Worm (Caenorhabditis elegans) whole organism, young adult: ENCODE results near the gene H20J04.7.
A peak's percentile ranks its signal among the peaks of the same experiment; 100 is the strongest.

Experiments used
- B0035.1 ChIP-seq: sonication (generic microtip); optimal IDR thresholded peaks from 2 replicates; lab custom pipeline; 2016; ENCODE audit warnings: missing genetic modification characterization, mild to moderate bottlenecking, missing compliant biosample characterization, missing genotype, missing genetic modification reagents
- B0261.1 ChIP-seq: sonication (generic microtip); optimal IDR thresholded peaks from 2 replicates; lab custom pipeline; 2016; ENCODE audit warnings: mild to moderate bottlenecking, missing genetic modification characterization, moderate library complexity, missing compliant biosample characterization
- B0336.3 ChIP-seq: fragments of 200-800 bp; sonication (Bioruptor generic); IDR thresholded peaks from 2 replicates; pipeline ENCODE4 v1.3.6; 2022; ENCODE audit warnings: missing genetic modification characterization, missing compliant biosample characterization
- C06A6.2 ChIP-seq: fragments of 200-800 bp; sonication (Bioruptor generic); conservative IDR thresholded peaks from 2 replicates; pipeline ENCODE4 v1.3.6; 2022; ENCODE audit warnings: missing genetic modification characterization, missing compliant biosample characterization
- D2030.7 ChIP-seq: fragments of 200-800 bp; sonication (Bioruptor generic); IDR thresholded peaks from 2 replicates; pipeline ENCODE4 v1.3.6; 2022; ENCODE audit warnings: missing genetic modification reagents, missing genetic modification characterization, missing compliant biosample characterization
- F49E8.2 ChIP-seq: sonication (generic microtip); optimal IDR thresholded peaks from 3 replicates; lab custom pipeline; 2017; ENCODE audit warnings: missing genetic modification characterization, mild to moderate bottlenecking, missing compliant biosample characterization, antibody characterized with exemption, moderate library complexity; ENCODE audit not compliant: insufficient read depth
- K11D2.4 ChIP-seq: fragments of 200-800 bp; sonication (Bioruptor generic); IDR thresholded peaks from 2 replicates; pipeline ENCODE4 v1.3.6; 2022; ENCODE audit warnings: missing genetic modification reagents, missing genetic modification characterization, missing compliant biosample characterization
- T07F8.4 ChIP-seq: sonication (generic microtip); optimal IDR thresholded peaks from 2 replicates; lab custom pipeline; 2016; ENCODE audit warnings: mild to moderate bottlenecking, missing genetic modification characterization, moderate library complexity, missing compliant biosample characterization
- Y53G8AR.9 ChIP-seq: fragments of 200-800 bp; sonication (Bioruptor generic); conservative IDR thresholded peaks from 2 replicates; pipeline ENCODE4 v1.3.6; 2022; ENCODE audit warnings: missing genetic modification reagents, missing genetic modification characterization, missing compliant biosample characterization
- Y95B8A.8 ChIP-seq: fragments of 200-800 bp; sonication (Bioruptor generic); IDR thresholded peaks from 2 replicates; pipeline ENCODE4 v1.3.6; 2022; ENCODE audit warnings: missing genetic modification reagents, missing genetic modification characterization, missing compliant biosample characterization
- aptf-3 ChIP-seq: fragments of 200-800 bp; sonication (Bioruptor generic); IDR thresholded peaks from 2 replicates; pipeline ENCODE4 v1.3.6; 2022; ENCODE audit warnings: missing genetic modification characterization, missing compliant biosample characterization
- attf-6 ChIP-seq: fragments of 200-800 bp; sonication (Bioruptor generic); IDR thresholded peaks from 2 replicates; pipeline ENCODE4 v1.3.6; 2022; ENCODE audit warnings: missing genetic modification reagents, missing genetic modification characterization, missing compliant biosample characterization
- ccch-3 ChIP-seq: fragments of 200-800 bp; sonication (Bioruptor generic); optimal IDR thresholded peaks from 2 replicates; lab custom pipeline; 2018; ENCODE audit warnings: mild to moderate bottlenecking, missing genetic modification characterization, missing compliant biosample characterization
- ceh-79 ChIP-seq: sonication (generic microtip); optimal IDR thresholded peaks from 2 replicates; lab custom pipeline; 2017; ENCODE audit warnings: mild to moderate bottlenecking, missing genetic modification characterization, missing compliant biosample characterization
- die-1 ChIP-seq: sonication (generic microtip); optimal IDR thresholded peaks from 2 replicates; lab custom pipeline; 2016; ENCODE audit warnings: missing genotype, mild to moderate bottlenecking, missing genetic modification characterization, missing compliant biosample characterization
- dpff-1 ChIP-seq: sonication (generic microtip); optimal IDR thresholded peaks from 2 replicates; lab custom pipeline; 2017; ENCODE audit warnings: mild to moderate bottlenecking, missing genetic modification characterization, missing compliant biosample characterization
- dpl-1 ChIP-seq: fragments of 150-350 bp; optimal IDR thresholded peaks from 2 replicates; lab custom pipeline; 2014; ENCODE audit warnings: missing biosample characterization, missing genetic modification reagents, missing genetic modification characterization
- egl-44 ChIP-seq: fragments of 200-800 bp; sonication (Bioruptor generic); IDR thresholded peaks from 2 replicates; pipeline ENCODE4 v1.3.6; 2022; ENCODE audit warnings: missing genetic modification reagents, missing genetic modification characterization, missing compliant biosample characterization
- egrh-3 ChIP-seq: fragments of 200-800 bp; sonication (Bioruptor generic); IDR thresholded peaks from 2 replicates; pipeline ENCODE4 v1.3.6; 2022; ENCODE audit warnings: missing genetic modification reagents, missing genetic modification characterization, missing compliant biosample characterization
- ekl-4 ChIP-seq: fragments of 200-800 bp; sonication (Bioruptor generic); IDR thresholded peaks from 2 replicates; pipeline ENCODE4 v1.3.6; 2022; ENCODE audit warnings: missing genetic modification reagents, missing genetic modification characterization, missing compliant biosample characterization
- gei-17 ChIP-seq: fragments of 200-800 bp; sonication (Bioruptor generic); optimal IDR thresholded peaks from 2 replicates; lab custom pipeline; 2018; ENCODE audit warnings: mild to moderate bottlenecking, missing genetic modification characterization, missing compliant biosample characterization
- hlh-12 ChIP-seq: sonication (generic microtip); optimal IDR thresholded peaks from 2 replicates; lab custom pipeline; 2016; ENCODE audit warnings: missing genetic modification characterization, missing compliant biosample characterization
- hlh-26 ChIP-seq: fragments of 200-800 bp; sonication (Bioruptor generic); conservative IDR thresholded peaks from 2 replicates; pipeline ENCODE4 v1.3.6; 2022; ENCODE audit warnings: missing genetic modification reagents, missing genetic modification characterization, missing compliant biosample characterization
- hmg-20 ChIP-seq: fragments of 200-800 bp; sonication (Bioruptor generic); IDR thresholded peaks from 2 replicates; pipeline ENCODE4 v1.3.6; 2022; ENCODE audit warnings: missing genetic modification reagents, missing genetic modification characterization, missing compliant biosample characterization
- hrde-1 ChIP-seq: sonication (generic microtip); optimal IDR thresholded peaks from 2 replicates; lab custom pipeline; 2016; ENCODE audit warnings: missing genetic modification characterization, mild to moderate bottlenecking, missing compliant biosample characterization, moderate library complexity, missing genotype, missing genetic modification reagents, borderline replicate concordance
- lag-1 ChIP-seq: fragments of 200-800 bp; sonication (Bioruptor generic); IDR thresholded peaks from 2 replicates; pipeline ENCODE4 v1.3.6; 2022; ENCODE audit warnings: missing genetic modification reagents, missing genetic modification characterization, missing compliant biosample characterization
- lin-40 ChIP-seq: sonication (generic microtip); optimal IDR thresholded peaks from 2 replicates; lab custom pipeline; 2016; ENCODE audit warnings: missing genetic modification characterization, mild to moderate bottlenecking, missing compliant biosample characterization, missing genotype, missing genetic modification reagents
- lsl-1 ChIP-seq: fragments of 200-800 bp; sonication (Bioruptor generic); optimal IDR thresholded peaks from 2 replicates; lab custom pipeline; 2018; ENCODE audit warnings: mild to moderate bottlenecking, missing genetic modification characterization, moderate library complexity, missing compliant biosample characterization
- lsy-27 ChIP-seq: sonication (generic microtip); optimal IDR thresholded peaks from 2 replicates; lab custom pipeline; 2017; ENCODE audit warnings: missing genetic modification characterization, mild to moderate bottlenecking, missing compliant biosample characterization, antibody characterized with exemption, missing genotype, borderline replicate concordance; ENCODE audit not compliant: insufficient read depth
- madf-3 ChIP-seq: fragments of 200-800 bp; sonication (Bioruptor generic); IDR thresholded peaks from 2 replicates; pipeline ENCODE4 v1.3.6; 2022; ENCODE audit warnings: missing genetic modification reagents, missing genetic modification characterization, missing compliant biosample characterization
- madf-6 ChIP-seq: fragments of 200-800 bp; sonication (Bioruptor generic); IDR thresholded peaks from 2 replicates; pipeline ENCODE4 v1.3.6; 2022; ENCODE audit warnings: missing genetic modification reagents, missing genetic modification characterization, missing compliant biosample characterization
- madf-8 ChIP-seq: fragments of 200-800 bp; sonication (Bioruptor generic); conservative IDR thresholded peaks from 2 replicates; pipeline ENCODE4 v1.3.6; 2022; ENCODE audit warnings: missing genetic modification reagents, missing genetic modification characterization, missing compliant biosample characterization
- mcd-1 ChIP-seq: fragments of 200-800 bp; sonication (Bioruptor generic); IDR thresholded peaks from 2 replicates; pipeline ENCODE4 v1.3.6; 2022; ENCODE audit warnings: missing genetic modification reagents, missing genetic modification characterization, missing compliant biosample characterization
- mes-4 ChIP-seq: sonication (generic microtip); optimal IDR thresholded peaks from 2 replicates; lab custom pipeline; 2016; ENCODE audit warnings: missing genotype, missing genetic modification characterization, missing compliant biosample characterization
- nfyb-1 ChIP-seq: fragments of 200-800 bp; sonication (Bioruptor generic); IDR thresholded peaks from 2 replicates; pipeline ENCODE4 v1.3.6; 2022; ENCODE audit warnings: missing genetic modification reagents, missing genetic modification characterization, missing compliant biosample characterization
- nhr-120 ChIP-seq: fragments of 200-800 bp; sonication (Bioruptor generic); IDR thresholded peaks from 2 replicates; pipeline ENCODE4 v1.3.6; 2022; ENCODE audit warnings: missing genetic modification characterization, missing compliant biosample characterization
- nhr-80 ChIP-seq: sonication (generic microtip); optimal IDR thresholded peaks from 2 replicates; lab custom pipeline; 2016; ENCODE audit warnings: missing genetic modification characterization, missing compliant biosample characterization
- pbrm-1 ChIP-seq: fragments of 200-800 bp; sonication (Bioruptor generic); IDR thresholded peaks from 2 replicates; pipeline ENCODE4 v1.3.6; 2022; ENCODE audit warnings: missing genetic modification reagents, missing genetic modification characterization, missing compliant biosample characterization
- snpc-1.3 ChIP-seq: sonication (generic microtip); optimal IDR thresholded peaks from 2 replicates; lab custom pipeline; 2017; ENCODE audit warnings: missing genetic modification characterization, mild to moderate bottlenecking, missing compliant biosample characterization, antibody characterized with exemption, moderate library complexity, missing genotype, missing genetic modification reagents; ENCODE audit not compliant: insufficient read depth
- unc-130 ChIP-seq: sonication (generic microtip); optimal IDR thresholded peaks from 2 replicates; lab custom pipeline; 2016; ENCODE audit warnings: missing genetic modification reagents, missing genetic modification characterization, missing compliant biosample characterization
- unc-62 ChIP-seq: fragments of 150-350 bp; optimal IDR thresholded peaks from 2 replicates; lab custom pipeline; 2014; ENCODE audit warnings: missing biosample characterization, missing genetic modification reagents, missing genetic modification characterization
- xnd-1 ChIP-seq: sonication (generic microtip); optimal IDR thresholded peaks from 2 replicates; lab custom pipeline; 2016; ENCODE audit warnings: missing genotype, missing genetic modification reagents, missing genetic modification characterization, missing compliant biosample characterization
- zfh-2 ChIP-seq: fragments of 200-800 bp; sonication (Bioruptor generic); conservative IDR thresholded peaks from 2 replicates; pipeline ENCODE4 v1.3.6; 2022; ENCODE audit warnings: missing genetic modification reagents, missing genetic modification characterization, missing compliant biosample characterization
- ztf-25 ChIP-seq: fragments of 200-800 bp; sonication (Bioruptor generic); IDR thresholded peaks from 2 replicates; pipeline ENCODE4 v1.3.6; 2022; ENCODE audit warnings: missing genetic modification reagents, missing genetic modification characterization, missing compliant biosample characterization
- ztf-28 ChIP-seq: fragments of 200-800 bp; sonication (Bioruptor generic); IDR thresholded peaks from 2 replicates; pipeline ENCODE4 v1.3.6; 2022; ENCODE audit warnings: missing genetic modification reagents, missing genetic modification characterization, missing compliant biosample characterization
- ztf-6 ChIP-seq: fragments of 200-800 bp; sonication (Bioruptor generic); IDR thresholded peaks from 2 replicates; pipeline ENCODE4 v1.3.6; 2022; ENCODE audit warnings: missing genetic modification reagents, missing genetic modification characterization, missing compliant biosample characterization

Gene H20J04.7

DNA sequence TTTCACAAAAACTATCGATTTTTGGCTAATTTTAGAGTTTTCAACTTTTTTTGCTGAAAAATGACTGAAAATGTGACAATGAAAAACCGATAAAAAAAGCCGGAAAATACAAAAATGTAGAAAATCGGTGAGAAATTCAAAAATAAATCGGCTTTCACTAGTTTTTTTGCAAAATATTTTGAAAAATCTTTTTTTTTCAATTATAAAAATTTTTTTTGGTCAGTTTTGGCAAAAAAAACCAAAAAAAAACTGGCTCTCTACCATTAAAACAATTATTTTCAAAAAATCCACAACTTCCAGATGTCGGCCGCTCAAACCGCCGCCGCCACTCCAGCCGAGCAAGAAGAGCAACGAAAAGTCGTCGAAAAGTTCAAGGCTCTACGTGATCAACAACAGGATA lies 28.7 kb downstream of the H20J04.7 start, which contains the start of gene pfd-2:
Gene pfd-2 (plus strand): TSS at position 301 of the 400 bp plus-strand sequence.
- TF ChIP-seq B0261.1 (tag; lab: Kevin White, UChicago) (no peak), unc-130 (GFP tag; lab: Kevin White, UChicago) (no peak), mcd-1 (GFP tag; lab: Robert Waterston, UW) (no peak)

ce11 chrII:4324061-4324460 lies 31.1 kb downstream of the H20J04.7 start, which contains the start of gene mog-2:
Gene mog-2, plus strand, starts transcription at chrII:4324361.
- TF ChIP-seq egl-44 (GFP tag; lab: Robert Waterston, UW) (no peak), C06A6.2 (GFP tag; lab: Robert Waterston, UW) (no peak), T07F8.4 (tag; lab: Kevin White, UChicago) (no peak), ekl-4 (no peak), hrde-1 (tag; lab: Kevin White, UChicago) (no peak), snpc-1.3 (tag; lab: Kevin White, UChicago) (no peak), hlh-12 (tag; lab: Kevin White, UChicago) (no peak), K11D2.4 (GFP tag; lab: Robert Waterston, UW) (no peak), unc-130 (GFP tag; lab: Kevin White, UChicago) (no peak), lag-1 (GFP tag; lab: Robert Waterston, UW) (no peak), attf-6 (GFP tag; lab: Robert Waterston, UW) (no peak), B0035.1 (no peak), ztf-25 (GFP tag; lab: Robert Waterston, UW) (no peak), madf-8 (GFP tag; lab: Robert Waterston, UW) (no peak), pbrm-1 (GFP tag; lab: Robert Waterston, UW) (no peak), Y53G8AR.9 (no peak), dpff-1 (tag; lab: Kevin White, UChicago) (no peak), F49E8.2 (no peak), ztf-28 (GFP tag; lab: Robert Waterston, UW) (no peak)

DNA sequence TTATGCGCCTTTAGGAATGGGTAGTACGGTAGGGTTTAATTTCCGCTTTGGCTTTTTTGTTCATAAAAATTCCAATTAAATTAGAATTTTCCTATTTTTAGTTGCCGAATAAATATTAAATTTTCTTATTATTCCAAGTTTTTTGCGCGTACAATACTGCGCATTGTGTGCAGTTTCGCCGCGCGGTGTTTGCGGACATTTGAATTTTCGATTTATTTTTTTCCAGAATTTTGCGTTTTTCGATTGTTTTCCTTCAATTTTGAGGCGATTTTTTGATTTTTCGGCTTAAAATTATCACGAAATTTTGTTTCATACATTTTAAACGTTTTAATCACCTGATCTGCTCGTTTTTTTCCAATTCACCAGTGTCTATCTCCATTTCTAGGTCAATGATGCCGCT lies 32.2 kb downstream of the H20J04.7 start, which contains the start of gene H20J04.6:
Gene H20J04.6 (plus strand): TSS at position 386 of the 400 bp plus-strand sequence.
- TF ChIP-seq nhr-120 (GFP tag; lab: Robert Waterston, UW): no peak
- TF ChIP-seq nfyb-1 (GFP tag; lab: Robert Waterston, UW): no peak
- TF ChIP-seq aptf-3 (GFP tag; lab: Robert Waterston, UW): no peak
- no peak for TF ChIP-seq lin-40 (tag; lab: Kevin White, UChicago)
- TF ChIP-seq mes-4 (tag; lab: Kevin White, UChicago): no peak
- no peak for TF ChIP-seq ztf-6
- no peak for TF ChIP-seq die-1 (tag; lab: Kevin White, UChicago)
- TF ChIP-seq ccch-3 (GFP tag; lab: Kevin White, UChicago): no peak
- TF ChIP-seq madf-3 (GFP tag; lab: Robert Waterston, UW): no peak
- TF ChIP-seq nhr-80: no peak
- TF ChIP-seq ceh-79 (tag; lab: Kevin White, UChicago): no peak
- no peak for TF ChIP-seq unc-62 (GFP tag; lab: Kevin White, UChicago)
- no peak for TF ChIP-seq hlh-26 (GFP tag; lab: Robert Waterston, UW)
- no peak for TF ChIP-seq hrde-1 (tag; lab: Kevin White, UChicago)
- TF ChIP-seq Y95B8A.8: no peak
- peak; percentile 27; the same call in 1 of the 2 replicates for TF ChIP-seq madf-6 (GFP tag; lab: Robert Waterston, UW)
- TF ChIP-seq dpl-1: no peak
- TF ChIP-seq xnd-1: no peak
- TF ChIP-seq gei-17 (GFP tag; lab: Kevin White, UChicago): no peak
- no peak; the same call in 1 of the 2 replicates for TF ChIP-seq D2030.7 (GFP tag; lab: Robert Waterston, UW)
- peak; percentile 10 for TF ChIP-seq snpc-1.3 (tag; lab: Kevin White, UChicago)
- TF ChIP-seq B0336.3 (GFP tag; lab: Robert Waterston, UW): no peak
- peak; percentile 19 for TF ChIP-seq lsl-1
- no peak for TF ChIP-seq egrh-3 (GFP tag; lab: Robert Waterston, UW)
- TF ChIP-seq hmg-20: no peak
- TF ChIP-seq zfh-2: no peak
- TF ChIP-seq lsy-27 (tag; lab: Kevin White, UChicago): no peak
